Worm (Caenorhabditis elegans) whole organism, young adult: ENCODE measurements around the gene C14E2.3.

Experiments
- bed-2 ChIP-seq: fragments of 200-800 bp; sonication (Bioruptor generic); IDR thresholded peaks from 2 replicates; pipeline ENCODE4 v1.3.6; 2022; ENCODE audit warnings: missing genetic modification reagents, missing genetic modification characterization, missing compliant biosample characterization
- ceh-79 ChIP-seq: sonication (generic microtip); optimal IDR thresholded peaks from 2 replicates; lab custom pipeline; 2017; ENCODE audit warnings: mild to moderate bottlenecking, missing genetic modification characterization, missing compliant biosample characterization
- nhr-27 ChIP-seq: fragments of 200-800 bp; sonication (Bioruptor generic); optimal IDR thresholded peaks from 2 replicates; lab custom pipeline; 2018; ENCODE audit warnings: mild to moderate bottlenecking, missing genetic modification characterization, moderate library complexity, missing compliant biosample characterization
- unc-62 ChIP-seq: fragments of 150-350 bp; optimal IDR thresholded peaks from 2 replicates; lab custom pipeline; 2014; ENCODE audit warnings: missing biosample characterization, missing genetic modification reagents, missing genetic modification characterization

ce11 chrX:1856160-1856559 lies 44.8 kb upstream of the C14E2.3 start, which contains the start of gene ceh-39:
- TF ChIP-seq bed-2 (GFP tag; lab: Robert Waterston, UW) (no peak), unc-62 (GFP tag; lab: Kevin White, UChicago) (no peak), ceh-79 (tag; lab: Kevin White, UChicago) (no peak), nhr-27 (tag; lab: Kevin White, UChicago) (no peak)
